Worm (Caenorhabditis elegans): ENCODE data around the gene sra-33.

DNA sequence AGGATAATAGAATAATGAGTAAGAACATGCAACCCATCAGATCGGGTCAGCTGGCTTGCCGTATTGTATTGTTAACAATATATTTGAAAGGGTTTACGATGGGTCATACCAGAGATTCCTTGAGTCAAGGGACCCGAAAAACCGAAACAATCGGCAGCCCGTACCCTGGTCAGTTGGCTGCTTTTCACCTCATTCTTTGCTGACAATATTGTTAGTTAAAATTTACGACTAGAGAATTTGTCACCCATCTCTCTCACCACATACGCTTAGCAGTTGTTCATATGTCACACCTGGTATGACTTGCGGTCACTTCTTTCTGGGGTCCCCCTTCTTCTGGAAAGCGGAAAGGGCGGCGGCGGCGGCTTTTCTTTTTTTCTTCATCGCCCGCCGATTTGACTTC, 44.0 kb upstream of the sra-33 start:
- TF ChIP-seq him-1 (tag; optimal IDR thresholded peaks at IDR 0.05) = no peak
- TF ChIP-seq W03F9.2 (tag; optimal IDR thresholded peaks at IDR 0.05) = no peak

All from whole organism, L4/young adult.